Worm (Caenorhabditis elegans): ENCODE measurements around the gene papl-1.

papl-1 gene

ce11 chrV:12714120-12714519, 45.4 kb downstream of the papl-1 start, which contains the start of gene R11D1.4:
TSS of gene R11D1.4 (minus strand) at chrV:12714220.
- no peak for TF ChIP-seq lir-3 (tag; optimal IDR thresholded peaks at IDR 0.05)
- no peak for TF ChIP-seq spr-3 (GFP tag; optimal IDR thresholded peaks at IDR 0.05)

ce11 chrV:12711999-12712398, 47.6 kb downstream of the papl-1 start, which contains the start of gene R11D1.3:
TSS of gene R11D1.3 (minus strand) at chrV:12712099.
- TF ChIP-seq Y105C5A.15 (GFP tag; IDR thresholded peaks at IDR 0.05) (no peak), lin-1 (GFP tag; IDR thresholded peaks at IDR 0.05) (no peak), nhr-10 (tag; optimal IDR thresholded peaks at IDR 0.05) (no peak), dpl-1 (GFP tag; optimal IDR thresholded peaks at IDR 0.05) (no peak), zag-1 (tag; optimal IDR thresholded peaks at IDR 0.05) (no peak), cey-2 (tag; optimal IDR thresholded peaks at IDR 0.05; ENCODE audit: borderline replicate concordance, insufficient read depth) (no peak), snpc-4 (tag; optimal IDR thresholded peaks at IDR 0.05) (no peak), rbr-2 (tag; optimal IDR thresholded peaks at IDR 0.05) (no peak)

- TF ChIP-seq php-3 (GFP tag; IDR thresholded peaks at IDR 0.05) (no peak), lin-1 (GFP tag; IDR thresholded peaks at IDR 0.05) (no peak), arid-1 (GFP tag; conservative IDR thresholded peaks at IDR 0.05) (no peak), vab-7 (GFP tag; IDR thresholded peaks at IDR 0.05) (no peak), saeg-2 (GFP tag; IDR thresholded peaks at IDR 0.05) (no peak), nhr-11 (tag; optimal IDR thresholded peaks at IDR 0.05) (no peak), zip-2 (tag; optimal IDR thresholded peaks at IDR 0.05) (no peak), ceh-28 (tag; optimal IDR thresholded peaks at IDR 0.05) (no peak), nhr-42 (GFP tag; IDR thresholded peaks at IDR 0.05) (no peak), Y5F2A.4 (GFP tag; optimal IDR thresholded peaks at IDR 0.05) (no peak), zip-11 (GFP tag; IDR thresholded peaks at IDR 0.05) (no peak), ceh-82 (tag; optimal IDR thresholded peaks at IDR 0.05) (no peak), daf-8 (GFP tag; IDR thresholded peaks at IDR 0.05) (no peak), tag-97 (GFP tag; IDR thresholded peaks at IDR 0.05) (no peak), dmd-6 (GFP tag; IDR thresholded peaks at IDR 0.05) (no peak), ceh-32 (tag; optimal IDR thresholded peaks at IDR 0.05; ENCODE audit: poor library complexity) (no peak), F37D6.2 (tag; optimal IDR thresholded peaks at IDR 0.05) (no peak)
These were observed 51.3 kb downstream of the papl-1 start, which contains the start of gene R11D1.2 for ce11 chrV:12708305-12708704. TSS of gene R11D1.2 (plus strand) at chrV:12708605.
